Fruit fly (Drosophila melanogaster): ENCODE data around the gene CG43867.

CG43867 gene

dm6 chrX:841038-841437, 86.7 kb downstream of the CG43867 start:
- TF ChIP-seq Mnt (GFP tag; optimal IDR thresholded peaks at IDR 0.05): peak; percentile 83
- no peak for TF ChIP-seq toe (GFP tag; optimal IDR thresholded peaks at IDR 0.05)

DNA sequence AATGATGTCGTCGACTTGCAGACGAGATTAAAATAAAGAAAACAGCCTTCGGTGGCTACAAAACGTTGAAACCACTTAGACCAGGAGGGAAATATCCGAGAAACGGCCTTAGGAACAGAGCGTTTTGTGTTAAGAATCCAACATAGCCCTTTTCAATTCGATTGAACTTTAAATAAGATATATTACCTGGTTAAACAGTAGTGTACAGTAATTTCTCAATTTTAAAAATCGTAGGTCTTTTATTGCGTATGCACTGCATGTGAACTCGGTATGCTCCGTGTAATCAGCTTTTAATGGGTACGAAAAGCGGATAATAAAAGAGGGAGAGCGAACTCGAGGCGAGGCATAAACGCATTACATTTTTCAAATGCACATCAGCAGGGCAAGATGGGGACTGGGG, 89.8 kb downstream of the CG43867 start:
- TF ChIP-seq CG14711 (tag; optimal IDR thresholded peaks at IDR 0.05) (no peak), Hr96 (GFP tag; optimal IDR thresholded peaks at IDR 0.05) (no peak), CG1620 (GFP tag; optimal IDR thresholded peaks at IDR 0.05) (no peak), CG7045 (GFP tag; optimal IDR thresholded peaks at IDR 0.05) (no peak), CG11617 (GFP tag; optimal IDR thresholded peaks at IDR 0.05) (no peak), Clk (GFP tag; optimal IDR thresholded peaks at IDR 0.05) (no peak), pad (GFP tag; optimal IDR thresholded peaks at IDR 0.05) (no peak), tj (GFP tag; optimal IDR thresholded peaks at IDR 0.05) (no peak), ovo (GFP tag; optimal IDR thresholded peaks at IDR 0.05) (no peak)

DNA sequence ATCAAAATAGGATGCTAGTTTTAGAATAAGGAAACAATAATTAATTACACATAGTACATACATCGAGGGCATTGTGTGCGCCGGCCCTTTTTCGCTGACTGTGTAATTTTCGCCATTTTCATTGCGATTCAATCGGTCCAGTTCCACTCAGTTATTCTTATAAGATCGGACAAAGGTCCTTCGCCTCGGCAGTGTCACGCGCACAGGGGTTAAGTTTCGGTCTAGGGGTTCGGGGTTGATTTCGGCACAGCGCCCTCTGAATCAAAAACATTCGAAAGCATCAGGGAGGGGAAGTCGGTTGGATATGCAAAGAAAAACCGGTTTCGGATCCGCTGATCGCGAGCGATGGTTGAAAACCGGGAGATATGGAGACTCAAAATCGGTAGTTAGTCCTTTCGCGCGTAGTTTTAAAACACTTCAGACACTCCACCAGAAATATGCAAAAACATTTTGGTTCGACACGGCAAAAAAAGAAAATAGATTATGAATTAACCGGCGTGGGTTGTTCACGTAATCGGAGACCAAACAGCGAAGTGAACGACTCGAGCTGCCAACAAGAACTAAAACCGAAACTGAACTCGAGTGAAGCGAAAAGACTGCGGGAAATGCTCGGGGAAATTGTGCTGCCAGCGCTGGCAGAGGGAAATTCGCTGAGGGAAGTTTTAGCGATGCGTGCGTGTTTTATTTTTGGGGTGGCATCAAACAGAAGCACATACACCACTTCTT, 91.6 kb downstream of the CG43867 start:
- TF ChIP-seq pad (GFP tag; optimal IDR thresholded peaks at IDR 0.05): no peak
- TF ChIP-seq Hr96 (GFP tag; optimal IDR thresholded peaks at IDR 0.05): no peak
- TF ChIP-seq ovo (GFP tag; optimal IDR thresholded peaks at IDR 0.05): no peak
- no peak for TF ChIP-seq Crg-1 (GFP tag; optimal IDR thresholded peaks at IDR 0.05)
- TF ChIP-seq toe (GFP tag; optimal IDR thresholded peaks at IDR 0.05): no peak

DNA sequence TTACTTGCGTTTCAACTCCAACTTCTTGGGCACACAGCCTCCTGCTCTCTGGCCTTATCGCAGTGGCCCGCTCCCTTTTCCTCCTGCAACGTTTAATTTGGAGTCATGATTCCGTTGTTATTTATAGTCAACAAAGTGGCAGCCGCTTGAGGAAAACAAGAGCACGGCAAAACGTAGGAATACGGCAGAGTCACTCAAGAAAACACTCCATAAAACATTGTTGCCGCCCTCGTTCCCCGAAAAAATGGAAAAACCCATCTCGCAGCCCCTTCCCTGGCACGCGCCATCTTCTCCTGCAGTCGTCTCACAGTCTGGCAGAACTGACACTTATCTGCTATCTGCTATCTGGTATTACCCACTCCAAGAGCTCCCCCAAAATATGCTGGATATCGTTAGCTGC, 102.8 kb downstream of the CG43867 start:
- no peak for TF ChIP-seq CG1620 (GFP tag; optimal IDR thresholded peaks at IDR 0.05)
- no peak for TF ChIP-seq bab1 (GFP tag; optimal IDR thresholded peaks at IDR 0.05)
- TF ChIP-seq Crg-1 (GFP tag; optimal IDR thresholded peaks at IDR 0.05): no peak
- no peak for TF ChIP-seq ovo (GFP tag; optimal IDR thresholded peaks at IDR 0.05)
- TF ChIP-seq cnc (optimal IDR thresholded peaks at IDR 0.05): no peak
- TF ChIP-seq Clk (GFP tag; optimal IDR thresholded peaks at IDR 0.05): no peak
- no peak for TF ChIP-seq CG7101 (tag; optimal IDR thresholded peaks at IDR 0.05)

DNA sequence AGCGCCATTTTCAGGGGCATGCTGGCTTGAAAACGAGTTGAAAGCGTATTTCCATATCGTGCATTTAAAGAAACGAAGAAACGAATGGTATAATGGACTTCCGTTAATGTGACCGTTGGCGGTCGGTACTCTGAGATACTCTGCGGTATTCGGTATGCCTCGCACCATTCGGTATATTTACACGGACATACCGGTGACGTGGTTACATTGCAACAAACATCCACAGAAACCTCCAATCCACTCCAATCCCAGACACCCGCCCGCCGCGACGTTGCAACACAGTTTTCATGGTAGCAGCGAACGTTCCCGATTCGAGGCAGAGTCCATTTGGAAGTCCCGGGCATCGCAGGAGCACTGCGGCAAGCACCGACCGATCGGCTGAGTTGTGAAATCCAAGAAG, 121.9 kb downstream of the CG43867 start, which contains the start of gene Sec22:
Sec22 (plus strand) TSS at position 170 of the 400 bp plus-strand sequence.
- TF ChIP-seq Clk (GFP tag; optimal IDR thresholded peaks at IDR 0.05): no peak
- TF ChIP-seq CG7101 (tag; optimal IDR thresholded peaks at IDR 0.05): peak; percentile 2
- TF ChIP-seq bab1 (GFP tag; optimal IDR thresholded peaks at IDR 0.05): peak; percentile 54
- peak; percentile 4 for TF ChIP-seq CG1620 (GFP tag; optimal IDR thresholded peaks at IDR 0.05)
- peak; percentile 3 for TF ChIP-seq pad (GFP tag; optimal IDR thresholded peaks at IDR 0.05)
- no peak for TF ChIP-seq Hr96 (GFP tag; optimal IDR thresholded peaks at IDR 0.05)

dm6 chrX:804821-805220, 123.0 kb downstream of the CG43867 start, which contains the start of gene CG13358:
Gene CG13358, minus strand, starts transcription at chrX:804921.
- TF ChIP-seq cic (GFP tag; optimal IDR thresholded peaks at IDR 0.05) (no peak), CG11617 (GFP tag; optimal IDR thresholded peaks at IDR 0.05) (no peak), Hr96 (GFP tag; optimal IDR thresholded peaks at IDR 0.05) (no peak), cnc (optimal IDR thresholded peaks at IDR 0.05) (no peak), toe (GFP tag; optimal IDR thresholded peaks at IDR 0.05) (no peak), CG14711 (tag; optimal IDR thresholded peaks at IDR 0.05) (no peak), ovo (GFP tag; optimal IDR thresholded peaks at IDR 0.05) (no peak), Clk (GFP tag; optimal IDR thresholded peaks at IDR 0.05) (no peak), CG12768 (GFP tag; optimal IDR thresholded peaks at IDR 0.05) (no peak), CG5204 (GFP tag; optimal IDR thresholded peaks at IDR 0.05) (no peak)

- no peak for TF ChIP-seq CG7045 (GFP tag; optimal IDR thresholded peaks at IDR 0.05)
- no peak for TF ChIP-seq pad (GFP tag; optimal IDR thresholded peaks at IDR 0.05)
- TF ChIP-seq Clk (GFP tag; optimal IDR thresholded peaks at IDR 0.05): no peak
- no peak for TF ChIP-seq CG14711 (tag; optimal IDR thresholded peaks at IDR 0.05)
- no peak for TF ChIP-seq kay (GFP tag; ENCODE audit: borderline replicate concordance)
- TF ChIP-seq CG33017 (tag; optimal IDR thresholded peaks at IDR 0.05): no peak
- TF ChIP-seq cic (GFP tag; optimal IDR thresholded peaks at IDR 0.05): no peak
- TF ChIP-seq toe (GFP tag; optimal IDR thresholded peaks at IDR 0.05): no peak
These were observed 124.4 kb downstream of the CG43867 start, which contains the start of gene CG13359 for dm6 chrX:803370-803769. Gene CG13359, minus strand, starts transcription at chrX:803470.

DNA sequence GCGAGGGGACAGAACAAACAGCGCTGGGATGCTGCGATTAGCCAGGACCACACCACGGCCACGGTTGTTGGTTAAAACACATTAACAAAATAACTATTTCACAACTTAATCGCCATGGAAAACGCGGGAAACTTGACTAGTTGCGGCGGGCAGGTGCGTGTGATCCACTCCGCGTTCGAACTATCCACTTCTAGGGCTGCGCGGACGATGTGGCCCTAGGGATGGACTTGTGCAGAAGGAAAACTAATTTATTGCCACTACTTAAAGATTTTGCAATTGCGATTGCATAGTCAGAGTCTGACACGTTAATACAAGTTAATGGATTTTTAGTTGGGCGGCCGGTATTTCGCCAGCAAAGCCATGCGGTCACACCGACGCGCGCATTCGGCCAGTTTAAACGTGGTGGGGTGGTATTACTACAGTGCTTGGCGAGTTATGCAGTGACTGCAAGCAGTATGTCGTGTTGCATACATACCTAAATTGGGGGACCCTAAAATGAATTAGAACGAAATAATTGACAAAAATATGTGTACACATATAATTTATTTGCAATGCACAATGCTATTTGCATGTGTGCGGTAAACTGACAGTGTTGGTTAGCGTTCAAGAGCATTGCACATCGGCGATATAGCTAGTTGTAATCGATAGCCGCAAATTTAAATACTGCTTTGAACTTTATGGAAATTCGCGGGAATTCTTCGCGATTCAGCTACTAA, 126.5 kb downstream of the CG43867 start, which contains the start of gene Rbf:
Rbf (minus strand) TSS at position 323 of the 716 bp plus-strand sequence.
- peak; percentile 27 for TF ChIP-seq toe (GFP tag; optimal IDR thresholded peaks at IDR 0.05)
- TF ChIP-seq CG14711 (tag; optimal IDR thresholded peaks at IDR 0.05): no peak
- no peak for TF ChIP-seq CG7045 (GFP tag; optimal IDR thresholded peaks at IDR 0.05)
- TF ChIP-seq CG1620 (GFP tag; optimal IDR thresholded peaks at IDR 0.05): peak; percentile 63
- peak; percentile 63 for TF ChIP-seq Crg-1 (GFP tag; optimal IDR thresholded peaks at IDR 0.05)
- TF ChIP-seq Mnt (GFP tag; optimal IDR thresholded peaks at IDR 0.05): peak; percentile 51
- TF ChIP-seq pad (GFP tag; optimal IDR thresholded peaks at IDR 0.05): peak; percentile 48
- peak; percentile 41 for TF ChIP-seq Hr96 (GFP tag; optimal IDR thresholded peaks at IDR 0.05)

Data from whole organism, adult.